Worm (Caenorhabditis elegans): ENCODE measurements around the gene F38E1.3.

DNA sequence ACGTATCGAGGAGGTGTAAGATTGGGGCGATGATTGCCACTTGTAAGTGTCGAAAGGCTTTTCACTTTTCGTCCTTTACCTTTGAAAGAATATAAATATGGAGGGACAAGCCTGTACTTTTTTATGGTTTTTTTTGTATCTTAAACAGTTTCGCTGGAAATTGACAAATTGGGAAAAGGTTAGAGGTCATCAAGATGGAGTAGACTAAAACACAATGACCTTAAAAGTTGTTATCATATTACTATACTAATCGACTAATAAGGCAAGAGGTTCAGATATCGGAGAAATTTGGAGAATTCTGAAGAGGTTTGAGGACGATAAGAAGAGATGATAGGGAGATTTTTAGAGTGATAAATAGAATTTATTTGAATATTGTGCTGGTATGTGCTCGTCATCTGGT is 30.2 kb downstream of the F38E1.3 start:
- TF ChIP-seq dao-5 (tag; optimal IDR thresholded peaks at IDR 0.05) (no peak), W03F9.2 (tag; optimal IDR thresholded peaks at IDR 0.05) (no peak)
